Fruit fly (Drosophila melanogaster): ENCODE data around the gene CG14453.

CG14453 gene

DNA sequence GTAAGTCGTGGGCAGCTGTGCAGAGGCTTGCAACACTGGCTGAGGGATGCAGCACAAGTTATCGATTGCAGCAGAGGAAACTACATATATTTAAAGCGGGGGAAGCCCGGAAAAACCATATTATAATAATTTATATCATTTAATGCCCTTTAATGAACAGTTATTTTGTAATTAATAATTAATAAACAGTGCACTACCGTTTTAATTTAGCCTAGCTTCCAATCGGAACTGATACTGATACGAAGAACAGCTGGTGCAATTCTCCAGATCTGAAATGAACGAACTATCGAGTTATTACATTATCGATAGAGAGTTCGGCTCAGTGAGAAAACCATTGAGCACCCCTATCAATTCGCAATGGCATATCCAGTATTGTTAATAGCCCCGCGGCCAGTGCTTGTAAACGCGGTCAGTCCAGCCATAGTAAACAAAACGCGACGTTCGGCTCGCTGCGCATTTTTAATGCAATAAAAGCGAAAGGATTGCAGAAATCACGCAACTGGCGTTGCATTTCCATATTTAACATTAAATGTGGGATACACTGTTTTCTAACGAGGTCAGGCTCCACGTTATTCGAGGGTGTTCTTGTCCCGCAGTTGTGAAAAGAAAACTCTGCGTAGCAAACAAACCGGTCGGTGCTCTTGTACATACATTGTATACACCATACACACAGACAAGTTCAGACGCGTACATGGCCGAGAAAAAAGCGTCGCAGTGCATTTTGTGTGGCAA is 47.7 kb downstream of the CG14453 start, which contains the start of gene CG7369 (continued):
- TF ChIP-seq mam (GFP tag; optimal IDR thresholded peaks at IDR 0.05) (peak; percentile 87), eyg (GFP tag; optimal IDR thresholded peaks at IDR 0.05) (peak; percentile 36), Camta (GFP tag; optimal IDR thresholded peaks at IDR 0.05) (peak; percentile 36), CG8924 (tag; optimal IDR thresholded peaks at IDR 0.05) (peak; percentile 86), rib (GFP tag; IDR thresholded peaks at IDR 0.05) (peak; percentile 62), CG5180 (GFP tag; optimal IDR thresholded peaks at IDR 0.05) (peak; percentile 17), CG8359 (GFP tag; optimal IDR thresholded peaks at IDR 0.05; ENCODE audit: borderline replicate concordance) (peak; percentile 19), chm (GFP tag; IDR thresholded peaks at IDR 0.05) (peak; percentile 84), CG17568 (GFP tag; optimal IDR thresholded peaks at IDR 0.05) (no peak), CG11560 (tag; IDR thresholded peaks at IDR 0.05) (no peak; the same call in 1 of the 3 replicates), CG32767 (GFP tag; IDR thresholded peaks at IDR 0.05) (peak; percentile 59), CG15269 (tag; optimal IDR thresholded peaks at IDR 0.05) (peak; percentile 79), Doc3 (GFP tag; IDR thresholded peaks at IDR 0.05; ENCODE audit: partially characterized antibody) (peak; percentile 86), CG4707 (GFP tag; optimal IDR thresholded peaks at IDR 0.05) (no peak), ftz-f1 (GFP tag; optimal IDR thresholded peaks at IDR 0.05) (peak; percentile 34), CG11398 (GFP tag; optimal IDR thresholded peaks at IDR 0.05) (peak; percentile 71), zen2 (GFP tag; IDR thresholded peaks at IDR 0.05; ENCODE audit: partially characterized antibody) (peak; percentile 34; the same call in 1 of the 3 replicates), CG17328 (GFP tag; IDR thresholded peaks at IDR 0.05) (peak; percentile 63), Abd-B (GFP tag; optimal IDR thresholded peaks at IDR 0.05) (peak; percentile 87), CG14014 (GFP tag; IDR thresholded peaks at IDR 0.05) (peak; percentile 74), CG31441 (GFP tag; IDR thresholded peaks at IDR 0.05) (peak; percentile 78), Dek (tag; optimal IDR thresholded peaks at IDR 0.05) (peak; percentile 82), Dfd (GFP tag; optimal IDR thresholded peaks at IDR 0.05) (no peak), psq (GFP tag; optimal IDR thresholded peaks at IDR 0.05) (peak; percentile 56), al (GFP tag; IDR thresholded peaks at IDR 0.05) (peak; percentile 76), CG15479 (GFP tag; optimal IDR thresholded peaks at IDR 0.05) (peak; percentile 64), CG9609 (GFP tag; optimal IDR thresholded peaks at IDR 0.05) (peak; percentile 63), sc (optimal IDR thresholded peaks at IDR 0.05) (no peak), sc (GFP tag; optimal IDR thresholded peaks at IDR 0.05) (peak; percentile 76), CG43689 (GFP tag; IDR thresholded peaks at IDR 0.05) (no peak), CG17186 (GFP tag; optimal IDR thresholded peaks at IDR 0.05) (peak; percentile 76), crp (GFP tag; optimal IDR thresholded peaks at IDR 0.05) (peak; percentile 34 to 81), CG30020 (tag; optimal IDR thresholded peaks at IDR 0.05) (peak; percentile 86), ken (GFP tag; IDR thresholded peaks at IDR 0.05) (peak; percentile 74), HLH54F (GFP tag; optimal IDR thresholded peaks at IDR 0.05) (peak; percentile 88), lov (optimal IDR thresholded peaks at IDR 0.05) (no peak), lov (GFP tag; IDR thresholded peaks at IDR 0.05) (no peak), crol (GFP tag; IDR thresholded peaks at IDR 0.05) (0 out of 2 replicates have a peak, but pooled peaks have one; percentile 8), tgo (GFP tag; IDR thresholded peaks at IDR 0.05) (peak; percentile 71), CG9876 (GFP tag; optimal IDR thresholded peaks at IDR 0.05) (peak; percentile 67), Vsx1 (GFP tag; optimal IDR thresholded peaks at IDR 0.05) (peak; percentile 66), her (GFP tag; optimal IDR thresholded peaks at IDR 0.05) (peak; percentile 80), Xrp1 (GFP tag; IDR thresholded peaks at IDR 0.05) (peak; percentile 78), nerfin-1 (tag; optimal IDR thresholded peaks at IDR 0.05) (peak; percentile 69), exex (tag; optimal IDR thresholded peaks at IDR 0.05) (peak; percentile 29), CG6175 (GFP tag; IDR thresholded peaks at IDR 0.05) (0 out of 3 replicates have a peak, but pooled peaks have one; percentile 36), tx (GFP tag; optimal IDR thresholded peaks at IDR 0.05) (peak; percentile 69), zfh2 (GFP tag; optimal IDR thresholded peaks at IDR 0.05) (peak; percentile 89), dm (GFP tag; optimal IDR thresholded peaks at IDR 0.05) (peak; percentile 61), disco-r (GFP tag; optimal IDR thresholded peaks at IDR 0.05) (no peak)

Measured in whole organism, embryonic.